Fruit fly (Drosophila melanogaster) whole organism, adult: ENCODE measurements around the gene CG13124.

Experiments
- CG11617 ChIP-seq: fragments of 200-800 bp; sonication (Bioruptor generic); optimal IDR thresholded peaks from 2 replicates; lab custom pipeline; 2017; ENCODE audit warnings: mild to moderate bottlenecking, missing biosample characterization, missing genetic modification reagents, missing genetic modification characterization
- CG12768 ChIP-seq: fragments of 200-800 bp; sonication (Bioruptor generic); optimal IDR thresholded peaks from 2 replicates; lab custom pipeline; 2017; ENCODE audit warnings: missing biosample characterization, missing genetic modification characterization, mild to moderate bottlenecking, moderate library complexity, missing genetic modification reagents
- CG14711 ChIP-seq: fragments of 200-800 bp; sonication (Bioruptor generic); optimal IDR thresholded peaks from 2 replicates; lab custom pipeline; 2018; ENCODE audit warnings: missing biosample characterization, mild to moderate bottlenecking, missing genetic modification characterization, moderate library complexity
- CG1620 ChIP-seq: fragments of 200-800 bp; sonication (Bioruptor generic); optimal IDR thresholded peaks from 2 replicates; lab custom pipeline; 2016; ENCODE audit warnings: missing biosample characterization, missing genetic modification characterization
- CG33017 ChIP-seq: fragments of 200-800 bp; sonication (Bioruptor generic); optimal IDR thresholded peaks from 2 replicates; lab custom pipeline; 2018; ENCODE audit warnings: missing biosample characterization, mild to moderate bottlenecking, missing genetic modification characterization, moderate library complexity
- CG5204 ChIP-seq: fragments of 200-800 bp; sonication (Bioruptor generic); optimal IDR thresholded peaks from 2 replicates; lab custom pipeline; 2016; ENCODE audit warnings: missing biosample characterization, missing genetic modification characterization
- CG7045 ChIP-seq: fragments of 200-800 bp; sonication (Bioruptor generic); optimal IDR thresholded peaks from 2 replicates; lab custom pipeline; 2017; ENCODE audit warnings: missing biosample characterization, mild to moderate bottlenecking, missing genetic modification characterization
- CG7101 ChIP-seq: fragments of 200-800 bp; sonication (Bioruptor generic); optimal IDR thresholded peaks from 2 replicates; lab custom pipeline; 2018; ENCODE audit warnings: missing biosample characterization, mild to moderate bottlenecking, missing genetic modification characterization, moderate library complexity
- Clk ChIP-seq: fragments of 200-800 bp; sonication (Bioruptor generic); optimal IDR thresholded peaks from 2 replicates; lab custom pipeline; 2017; ENCODE audit warnings: missing biosample characterization, missing genetic modification characterization
- Crg-1 ChIP-seq: fragments of 200-800 bp; sonication (Bioruptor generic); optimal IDR thresholded peaks from 2 replicates; lab custom pipeline; 2016; ENCODE audit warnings: missing biosample characterization, missing genetic modification characterization
- Hr96 ChIP-seq: fragments of 200-800 bp; sonication (Bioruptor generic); optimal IDR thresholded peaks from 2 replicates; lab custom pipeline; 2016; ENCODE audit warnings: missing biosample characterization, missing genetic modification characterization
- Mnt ChIP-seq: fragments of 200-800 bp; sonication (Bioruptor generic); optimal IDR thresholded peaks from 2 replicates; lab custom pipeline; 2016; ENCODE audit warnings: missing biosample characterization, mild to moderate bottlenecking, missing genetic modification characterization
- bab1 ChIP-seq: fragments of 200-800 bp; sonication (Bioruptor generic); optimal IDR thresholded peaks from 3 replicates; lab custom pipeline; 2019; ENCODE audit warnings: missing biosample characterization, mild to moderate bottlenecking, missing genetic modification characterization, moderate library complexity
- cic ChIP-seq: fragments of 200-800 bp; sonication (Bioruptor generic); optimal IDR thresholded peaks from 2 replicates; lab custom pipeline; 2017; ENCODE audit warnings: missing biosample characterization, mild to moderate bottlenecking, missing genetic modification characterization, moderate library complexity
- cnc ChIP-seq, 2 experiments: fragments of >200 bp; optimal IDR thresholded peaks; 2 replicates each; lab custom pipeline; 2017
- kay ChIP-seq: fragments of 200-800 bp; sonication (Bioruptor generic); peaks from one replicate; lab custom pipeline; 2016; ENCODE audit warnings: missing biosample characterization, missing genetic modification characterization, borderline replicate concordance
- ovo ChIP-seq: fragments of 200-800 bp; sonication (Bioruptor generic); optimal IDR thresholded peaks from 2 replicates; lab custom pipeline; 2016; ENCODE audit warnings: missing biosample characterization, missing genetic modification characterization
- pad ChIP-seq: fragments of 200-800 bp; sonication (Bioruptor generic); optimal IDR thresholded peaks from 3 replicates; lab custom pipeline; 2017; ENCODE audit warnings: missing biosample characterization, missing genetic modification characterization, mild to moderate bottlenecking, moderate library complexity, missing genetic modification reagents
- tj ChIP-seq: fragments of 200-800 bp; sonication (Bioruptor generic); optimal IDR thresholded peaks from 3 replicates; lab custom pipeline; 2017; ENCODE audit warnings: missing biosample characterization, mild to moderate bottlenecking, missing genetic modification characterization, moderate library complexity
- toe ChIP-seq: fragments of 200-800 bp; sonication (Bioruptor generic); optimal IDR thresholded peaks from 2 replicates; lab custom pipeline; 2016; ENCODE audit warnings: missing biosample characterization, missing genetic modification characterization

The CG13124 gene

DNA sequence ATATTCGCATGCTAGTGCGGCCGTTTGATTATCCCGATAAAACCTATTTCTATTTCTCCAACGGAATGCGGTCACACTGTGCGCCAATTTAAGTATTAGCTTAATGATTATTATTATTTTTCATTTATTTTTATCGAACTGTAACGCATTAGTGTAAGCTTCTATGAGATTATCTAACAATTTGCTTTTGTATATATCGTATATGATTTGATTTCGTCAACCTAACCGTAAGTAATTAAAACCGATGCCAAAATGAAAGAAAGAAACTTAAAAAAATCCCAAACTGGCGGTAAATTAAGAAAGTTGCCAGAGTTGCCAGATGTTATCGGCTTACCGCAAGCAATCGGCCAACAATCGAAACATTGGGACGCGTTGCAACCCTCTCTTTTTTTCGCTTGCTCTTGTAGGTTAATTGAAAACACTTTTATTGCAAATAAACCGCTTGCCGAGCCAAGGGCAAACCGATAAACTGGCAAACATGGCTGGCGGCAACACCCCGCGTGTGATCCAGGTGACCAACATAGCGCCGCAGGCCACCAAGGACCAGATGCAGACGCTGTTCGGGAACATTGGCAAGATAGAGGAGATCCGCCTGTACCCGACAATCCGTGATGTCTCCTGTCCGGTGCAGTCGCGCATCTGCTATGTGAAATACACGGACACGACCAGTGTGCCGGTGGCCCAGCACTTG, 4.3 kb upstream of the CG13124 start, which contains the start of the genes Etl1 and Srp54:
Etl1 (minus strand) TSS at position 39 of the 691 bp plus-strand sequence.
Srp54 (plus strand) TSS at position 342 of the 691 bp plus-strand sequence.
- TF ChIP-seq CG33017 (no peak), Mnt (GFP tag; lab: Kevin White, UChicago) (peak; percentile 17), cnc (optimal IDR thresholded peaks at IDR 0.05; lab: Kevin White, UChicago) (no peak), CG7045 (GFP tag; lab: Kevin White, UChicago) (no peak), pad (no peak), tj (no peak), CG12768 (GFP tag; lab: Kevin White, UChicago) (no peak), cic (GFP tag; lab: Kevin White, UChicago) (no peak), ovo (GFP tag; lab: Kevin White, UChicago) (no peak), CG7101 (tag; lab: Kevin White, UChicago) (no peak), CG11617 (no peak), bab1 (GFP tag; lab: Kevin White, UChicago) (no peak), toe (no peak), Hr96 (peak; percentile 21), Clk (GFP tag; lab: Kevin White, UChicago) (no peak), CG1620 (GFP tag; lab: Kevin White, UChicago) (no peak), Crg-1 (no peak), kay (GFP tag; lab: Kevin White, UChicago) (no peak), CG5204 (no peak), CG14711 (tag; lab: Kevin White, UChicago) (peak; percentile 95)

DNA sequence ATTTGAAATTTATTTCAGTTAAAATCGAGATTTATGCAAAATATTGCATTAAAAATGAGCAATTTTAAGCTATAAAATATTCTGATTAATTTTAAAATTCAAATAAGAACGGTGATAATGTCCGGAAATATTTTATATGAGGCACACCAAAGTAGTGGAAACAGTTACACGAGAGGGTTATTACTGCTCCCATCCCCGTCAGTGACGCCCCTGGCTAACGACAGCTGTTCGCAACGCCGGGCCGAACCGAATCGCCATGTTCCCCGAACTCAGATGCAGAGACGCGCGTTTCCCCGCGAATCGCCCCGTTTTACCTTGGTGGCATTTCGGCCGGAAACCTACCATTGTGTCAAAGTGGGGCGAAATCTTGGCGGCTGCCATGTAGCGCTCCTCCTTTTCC, 3.4 kb upstream of the CG13124 start:
- TF ChIP-seq CG12768 (GFP tag; lab: Kevin White, UChicago) (peak; percentile 17), CG33017 (no peak), bab1 (GFP tag; lab: Kevin White, UChicago) (peak; percentile 24)

DNA sequence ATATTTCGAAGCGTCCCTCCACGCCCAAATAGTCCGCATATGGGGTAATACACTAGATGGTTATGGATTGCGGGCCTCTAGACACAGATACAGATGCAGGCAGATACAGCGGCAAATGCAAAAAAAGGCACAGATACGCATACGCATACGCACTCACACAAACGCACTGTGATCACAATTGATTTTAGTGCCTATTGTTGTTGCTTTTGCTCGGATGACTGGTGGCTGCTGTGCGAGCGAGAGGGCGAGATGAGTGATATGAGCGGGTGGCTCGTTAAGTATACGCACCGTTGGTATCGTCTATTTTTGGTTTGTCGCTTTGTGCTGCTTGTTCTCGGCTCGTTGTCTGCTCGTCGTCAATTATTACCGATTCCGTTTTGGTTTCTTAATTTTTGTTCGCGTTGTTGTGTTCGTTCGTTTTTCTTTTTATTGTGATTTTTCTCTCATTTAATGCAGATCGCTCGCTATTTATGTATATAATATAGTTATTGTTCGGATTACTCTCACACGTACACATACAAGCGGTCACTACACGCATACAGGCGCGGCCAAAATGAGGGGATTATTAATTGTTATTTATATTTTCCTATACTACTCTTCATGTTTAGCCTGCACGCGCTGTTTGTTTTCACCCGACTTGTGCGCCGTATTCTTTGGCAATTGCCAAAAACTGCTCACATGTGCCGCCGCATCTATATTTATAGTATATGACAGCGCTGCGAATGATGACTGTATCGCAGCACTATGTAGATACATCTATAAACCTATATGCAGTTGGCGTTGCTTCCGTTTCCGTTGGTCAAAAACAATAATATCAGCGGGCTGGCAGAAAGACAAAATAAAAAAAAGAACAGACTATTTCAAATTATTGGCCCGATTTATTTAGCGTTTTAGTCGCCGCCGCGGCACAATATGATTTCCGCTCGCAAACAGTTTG, 845 bp downstream of the CG13124 start:
- no peak for TF ChIP-seq CG7045 (GFP tag; lab: Kevin White, UChicago)
- no peak for TF ChIP-seq bab1 (GFP tag; lab: Kevin White, UChicago)
- no peak for TF ChIP-seq CG5204
- peak; percentile 5 for TF ChIP-seq CG11617
- TF ChIP-seq tj = no peak
- no peak for TF ChIP-seq CG7101 (tag; lab: Kevin White, UChicago)
- TF ChIP-seq toe = no peak
- peak; percentile 18 for TF ChIP-seq cic (GFP tag; lab: Kevin White, UChicago)
- TF ChIP-seq Clk (GFP tag; lab: Kevin White, UChicago) = no peak
- no peak for TF ChIP-seq CG33017
- TF ChIP-seq ovo (GFP tag; lab: Kevin White, UChicago) = no peak
- peak; percentile 95 for TF ChIP-seq kay (GFP tag; lab: Kevin White, UChicago)
- TF ChIP-seq cnc (optimal IDR thresholded peaks at IDR 0.05; lab: Kevin White, UChicago) = no peak
- TF ChIP-seq Mnt (GFP tag; lab: Kevin White, UChicago) = peak; percentile 35
- TF ChIP-seq Crg-1 = no peak
- no peak for TF ChIP-seq CG14711 (tag; lab: Kevin White, UChicago)

DNA sequence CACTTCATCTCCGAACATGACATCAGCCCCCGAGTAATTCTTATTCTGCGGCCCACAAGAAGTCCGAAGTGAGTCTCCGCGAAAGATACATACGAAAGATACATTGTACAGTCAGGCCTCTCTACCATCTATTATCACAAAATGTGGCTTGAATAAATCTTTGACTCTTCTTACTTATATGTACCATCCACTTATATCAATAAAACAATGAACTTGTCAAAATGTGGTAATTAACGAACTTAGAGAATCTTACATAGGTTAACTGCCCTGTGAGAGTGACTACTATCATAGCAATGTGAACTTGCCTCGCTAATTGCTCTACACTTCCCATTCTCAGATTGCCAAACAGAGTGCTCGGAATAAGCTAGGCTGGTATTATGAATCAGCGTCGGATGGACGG, 1.8 kb downstream of the CG13124 start:
- TF ChIP-seq ovo (GFP tag; lab: Kevin White, UChicago) (no peak), kay (GFP tag; lab: Kevin White, UChicago) (peak; percentile 80)

dm6 chr2L:9903028-9903427, 5.4 kb downstream of the CG13124 start, which contains the start of gene Muc30E:
TSS of gene Muc30E (minus strand) at chr2L:9903128.
- no peak for TF ChIP-seq CG7045 (GFP tag; lab: Kevin White, UChicago)
- TF ChIP-seq tj = no peak
- TF ChIP-seq CG11617 = no peak
- TF ChIP-seq Mnt (GFP tag; lab: Kevin White, UChicago) = no peak
- no peak for TF ChIP-seq toe
- no peak for TF ChIP-seq bab1 (GFP tag; lab: Kevin White, UChicago)
- TF ChIP-seq Crg-1 = no peak
- no peak for TF ChIP-seq CG5204
- TF ChIP-seq ovo (GFP tag; lab: Kevin White, UChicago) = no peak
- no peak for TF ChIP-seq Hr96
- no peak for TF ChIP-seq Clk (GFP tag; lab: Kevin White, UChicago)
- no peak for TF ChIP-seq CG33017
- no peak for TF ChIP-seq CG1620 (GFP tag; lab: Kevin White, UChicago)
- no peak for TF ChIP-seq cic (GFP tag; lab: Kevin White, UChicago)
- TF ChIP-seq kay (GFP tag; lab: Kevin White, UChicago) = no peak
- no peak for TF ChIP-seq CG7101 (tag; lab: Kevin White, UChicago)

DNA sequence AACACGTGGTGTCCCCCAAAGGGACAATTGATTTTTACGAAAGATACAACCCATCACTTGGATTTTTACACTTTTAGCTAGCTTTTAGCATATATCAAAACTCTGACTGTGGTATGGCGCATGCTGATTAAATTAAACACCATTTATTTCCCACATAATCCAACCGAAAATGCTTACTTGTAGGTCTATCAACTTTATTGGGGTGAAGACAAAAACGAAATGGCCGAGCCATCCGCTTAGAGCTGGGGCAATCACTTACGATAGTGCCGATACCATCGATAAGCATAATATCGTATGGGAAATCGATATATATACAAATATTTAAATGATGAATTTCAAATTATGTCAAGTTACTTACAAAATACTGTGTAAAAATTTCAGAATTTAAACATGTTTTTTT, 11.1 kb downstream of the CG13124 start, which contains the start of gene RpS2:
RpS2 (minus strand) TSS at position 257 of the 400 bp plus-strand sequence.
- peak; percentile 68 for TF ChIP-seq bab1 (GFP tag; lab: Kevin White, UChicago)
- no peak for TF ChIP-seq ovo (GFP tag; lab: Kevin White, UChicago)
- TF ChIP-seq CG7101 (tag; lab: Kevin White, UChicago) = peak; percentile 74
- TF ChIP-seq Hr96 = peak; percentile 69
- peak; percentile 79 for TF ChIP-seq Crg-1
- no peak for TF ChIP-seq Clk (GFP tag; lab: Kevin White, UChicago)
- TF ChIP-seq cnc (optimal IDR thresholded peaks at IDR 0.05; lab: Kevin White, UChicago) = no peak
- TF ChIP-seq CG5204 = no peak
- no peak for TF ChIP-seq cic (GFP tag; lab: Kevin White, UChicago)
- no peak for TF ChIP-seq kay (GFP tag; lab: Kevin White, UChicago)
- peak; percentile 35 for TF ChIP-seq pad
- peak; percentile 28 for TF ChIP-seq CG12768 (GFP tag; lab: Kevin White, UChicago)
- TF ChIP-seq CG1620 (GFP tag; lab: Kevin White, UChicago) = peak; percentile 49
- peak; percentile 97 for TF ChIP-seq Mnt (GFP tag; lab: Kevin White, UChicago)
- no peak for TF ChIP-seq toe
- peak; percentile 67 for TF ChIP-seq CG33017
- TF ChIP-seq CG7045 (GFP tag; lab: Kevin White, UChicago) = peak; percentile 6
- TF ChIP-seq tj = peak; percentile 32
- peak; percentile 69 for TF ChIP-seq CG11617
- peak; percentile 65 for TF ChIP-seq CG14711 (tag; lab: Kevin White, UChicago)
